Fruit fly (Drosophila melanogaster): Measurements from ENCODE around the gene Ziz.

Gene Ziz

DNA sequence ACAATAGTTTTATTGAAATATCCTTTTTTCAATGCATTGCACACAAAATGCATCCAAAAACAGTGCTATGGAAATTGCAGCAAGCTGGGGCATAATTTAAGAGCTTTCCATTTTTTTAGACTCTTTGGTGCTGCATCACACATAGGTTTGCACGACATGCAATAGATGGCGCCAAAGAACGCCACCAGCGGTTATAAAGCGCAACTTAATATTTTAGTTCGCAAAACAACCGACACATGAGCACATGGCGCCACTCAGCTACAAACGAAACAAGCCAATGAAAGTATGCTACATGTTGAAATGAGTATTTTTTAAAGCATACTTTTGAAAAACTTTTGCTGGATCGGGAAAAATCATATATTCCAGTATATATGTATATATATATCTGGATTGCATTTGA is 38.8 kb upstream of the Ziz start (continued):
- TF ChIP-seq CG11762 (GFP tag; optimal IDR thresholded peaks at IDR 0.05; ENCODE audit: insufficient read depth), result peak; percentile 49
- peak in 1 of 2 experiments; percentile 45 for TF ChIP-seq ss (GFP tag; optimal IDR thresholded peaks at IDR 0.05)
- TF ChIP-seq CG6808 (GFP tag; optimal IDR thresholded peaks at IDR 0.05), result peak; percentile 56
- peak; percentile 70 for TF ChIP-seq net (GFP tag; optimal IDR thresholded peaks at IDR 0.05)
- no peak for TF ChIP-seq fkh (GFP tag; optimal IDR thresholded peaks at IDR 0.05)
- TF ChIP-seq Sox14 (GFP tag; optimal IDR thresholded peaks at IDR 0.05), result peak; percentile 79
- TF ChIP-seq Sox15 (GFP tag; optimal IDR thresholded peaks at IDR 0.05), result peak; percentile 42
- TF ChIP-seq CG8119 (GFP tag; IDR thresholded peaks at IDR 0.05), result 0 out of 3 replicates have a peak, but pooled peaks have one; percentile 32
- peak; percentile 62 for TF ChIP-seq CG7368 (GFP tag; optimal IDR thresholded peaks at IDR 0.05)
- TF ChIP-seq CG6854 (GFP tag; optimal IDR thresholded peaks at IDR 0.05), result peak; percentile 13
- TF ChIP-seq spab (GFP tag; optimal IDR thresholded peaks at IDR 0.05), result peak; percentile 36
- TF ChIP-seq CG9139 (GFP tag; optimal IDR thresholded peaks at IDR 0.05), result peak; percentile 25
- TF ChIP-seq CG4318 (GFP tag; optimal IDR thresholded peaks at IDR 0.05), result no peak
- peak; percentile 83 for TF ChIP-seq Eip78C (GFP tag)
- TF ChIP-seq lz (GFP tag; optimal IDR thresholded peaks at IDR 0.05), result peak; percentile 89
- peak; percentile 59 for TF ChIP-seq dac (GFP tag; optimal IDR thresholded peaks at IDR 0.05)
- peak; percentile 79 for TF ChIP-seq eg (GFP tag; IDR thresholded peaks at IDR 0.05)
- TF ChIP-seq Ets96B (tag; optimal IDR thresholded peaks at IDR 0.05), result peak; percentile 42
- TF ChIP-seq dsx (GFP tag; optimal IDR thresholded peaks at IDR 0.05; ENCODE audit: poor library complexity, severe bottlenecking), result no peak
- TF ChIP-seq Ets21C (GFP tag; optimal IDR thresholded peaks at IDR 0.05), result peak; percentile 52
- peak; percentile 19 for TF ChIP-seq CG8632 (GFP tag; optimal IDR thresholded peaks at IDR 0.05)
- no peak for TF ChIP-seq svp (GFP tag)
- peak; percentile 37 for TF ChIP-seq CG32006 (GFP tag; optimal IDR thresholded peaks at IDR 0.05)
- TF ChIP-seq pdm3 (GFP tag; optimal IDR thresholded peaks at IDR 0.05), result peak; percentile 74
- TF ChIP-seq Eip75B (GFP tag; optimal IDR thresholded peaks at IDR 0.05), result peak; percentile 54
- peak; percentile 45 for TF ChIP-seq Blimp-1 (GFP tag; optimal IDR thresholded peaks at IDR 0.05)

dm6 chr2L:7534024-7534423 is 37.9 kb upstream of the Ziz start:
- TF ChIP-seq CG11762 (GFP tag; optimal IDR thresholded peaks at IDR 0.05; ENCODE audit: insufficient read depth) (no peak), CG3032 (tag; optimal IDR thresholded peaks at IDR 0.05) (no peak), dsx (GFP tag; optimal IDR thresholded peaks at IDR 0.05; ENCODE audit: poor library complexity, severe bottlenecking) (no peak), CG3919 (GFP tag; optimal IDR thresholded peaks at IDR 0.05) (no peak), ss (GFP tag; optimal IDR thresholded peaks at IDR 0.05) (no peak), CG10631 (GFP tag; optimal IDR thresholded peaks at IDR 0.05) (no peak), Eip93F (GFP tag; optimal IDR thresholded peaks at IDR 0.05) (no peak), fkh (GFP tag; optimal IDR thresholded peaks at IDR 0.05) (peak; percentile 9), eg (GFP tag; IDR thresholded peaks at IDR 0.05) (0 out of 3 replicates have a peak, but pooled peaks have one; percentile 22), CG6163 (GFP tag; IDR thresholded peaks at IDR 0.05) (0 out of 3 replicates have a peak, but pooled peaks have one; percentile 11)

- no peak for TF ChIP-seq Sox102F (GFP tag; optimal IDR thresholded peaks at IDR 0.05)
- no peak for TF ChIP-seq Ets21C (GFP tag; optimal IDR thresholded peaks at IDR 0.05)
- TF ChIP-seq topi (GFP tag; optimal IDR thresholded peaks at IDR 0.05), result peak; percentile 42
- no peak for TF ChIP-seq CG7368 (GFP tag; optimal IDR thresholded peaks at IDR 0.05)
- TF ChIP-seq CG32006 (GFP tag; optimal IDR thresholded peaks at IDR 0.05), result peak; percentile 75
- no peak for TF ChIP-seq CG6854 (GFP tag; optimal IDR thresholded peaks at IDR 0.05)
- peak; percentile 31 for TF ChIP-seq CG4318 (GFP tag; optimal IDR thresholded peaks at IDR 0.05)
- peak; percentile 30 for TF ChIP-seq CG10669 (GFP tag; optimal IDR thresholded peaks at IDR 0.05)
- TF ChIP-seq CG10631 (GFP tag; optimal IDR thresholded peaks at IDR 0.05), result peak; percentile 69
- peak; percentile 42 for TF ChIP-seq CG3032 (tag; optimal IDR thresholded peaks at IDR 0.05)
- no peak for TF ChIP-seq CG8319 (GFP tag; optimal IDR thresholded peaks at IDR 0.05)
- peak; percentile 56 for TF ChIP-seq Ets96B (tag; optimal IDR thresholded peaks at IDR 0.05)
- peak; percentile 24 for TF ChIP-seq esn (GFP tag; optimal IDR thresholded peaks at IDR 0.05)
- TF ChIP-seq achi (GFP tag; optimal IDR thresholded peaks at IDR 0.05), result peak; percentile 65
- peak; percentile 4 for TF ChIP-seq CG31627 (GFP tag; optimal IDR thresholded peaks at IDR 0.05)
- TF ChIP-seq dsx (GFP tag; optimal IDR thresholded peaks at IDR 0.05; ENCODE audit: poor library complexity, severe bottlenecking), result no peak
- TF ChIP-seq CG11294 (GFP tag; IDR thresholded peaks at IDR 0.05), result no peak
- TF ChIP-seq fd59A (GFP tag; optimal IDR thresholded peaks at IDR 0.05), result peak; percentile 16
- TF ChIP-seq CG11762 (GFP tag; optimal IDR thresholded peaks at IDR 0.05; ENCODE audit: insufficient read depth), result no peak
- TF ChIP-seq CG9139 (GFP tag; optimal IDR thresholded peaks at IDR 0.05), result no peak
- no peak for TF ChIP-seq fd85E (GFP tag; optimal IDR thresholded peaks at IDR 0.05)
- TF ChIP-seq OdsH (GFP tag; optimal IDR thresholded peaks at IDR 0.05), result peak; percentile 41
- TF ChIP-seq Sox14 (GFP tag; optimal IDR thresholded peaks at IDR 0.05), result peak; percentile 62
- TF ChIP-seq svp (GFP tag), result no peak
- TF ChIP-seq Lpt (GFP tag; optimal IDR thresholded peaks at IDR 0.05), result peak; percentile 27
- TF ChIP-seq Eip75B (GFP tag; optimal IDR thresholded peaks at IDR 0.05), result peak; percentile 36
- TF ChIP-seq Blimp-1 (GFP tag; optimal IDR thresholded peaks at IDR 0.05), result no peak
- no peak for TF ChIP-seq Eip93F (GFP tag; optimal IDR thresholded peaks at IDR 0.05)
- TF ChIP-seq CG6808 (GFP tag; optimal IDR thresholded peaks at IDR 0.05), result no peak
Measured at dm6 chr2L:7532644-7533324, 36.7 kb upstream of the Ziz start.
